Fruit fly (Drosophila melanogaster): Measurements from ENCODE around the gene Mnt.

Mnt gene

dm6 chrX:3691623-3692553 is 20.3 kb downstream of the Mnt start (continued):
- TF ChIP-seq pan (optimal IDR thresholded peaks at IDR 0.05), result no peak
- TF ChIP-seq pan (GFP tag; optimal IDR thresholded peaks at IDR 0.05 in 1 of 2, IDR thresholded peaks at IDR 0.05 in 1 of 2), result peak in 1 of 2 experiments; percentile 87
- TF ChIP-seq CG30020 (tag; optimal IDR thresholded peaks at IDR 0.05), result peak; percentile 15
- peak; percentile 62 for TF ChIP-seq wor (GFP tag; IDR thresholded peaks at IDR 0.05)
- TF ChIP-seq Oaz (GFP tag; IDR thresholded peaks at IDR 0.05), result no peak
- no peak for TF ChIP-seq CG10565 (GFP tag; optimal IDR thresholded peaks at IDR 0.05)
- TF ChIP-seq Lpt (GFP tag; optimal IDR thresholded peaks at IDR 0.05), result no peak
- TF ChIP-seq CG4360 (GFP tag; IDR thresholded peaks at IDR 0.05), result peak; percentile 62
- TF ChIP-seq HmgD (GFP tag; optimal IDR thresholded peaks at IDR 0.05), result no peak
- TF ChIP-seq Blimp-1 (GFP tag; optimal IDR thresholded peaks at IDR 0.05), result peak; percentile 69
- TF ChIP-seq bbx (GFP tag; IDR thresholded peaks at IDR 0.05; ENCODE audit: partially characterized antibody), result no peak
- TF ChIP-seq CG3995 (GFP tag; optimal IDR thresholded peaks at IDR 0.05), result no peak
- TF ChIP-seq Fer3 (tag; optimal IDR thresholded peaks at IDR 0.05), result peak; percentile 71
- peak; percentile 49 for TF ChIP-seq schlank (tag; optimal IDR thresholded peaks at IDR 0.05)
- TF ChIP-seq en (GFP tag; optimal IDR thresholded peaks at IDR 0.05), result peak; percentile 72
- TF ChIP-seq CG8359 (GFP tag; optimal IDR thresholded peaks at IDR 0.05; ENCODE audit: borderline replicate concordance), result peak; percentile 31
- TF ChIP-seq GATAe (GFP tag; conservative IDR thresholded peaks at IDR 0.05), result no peak
- TF ChIP-seq Trl (optimal IDR thresholded peaks at IDR 0.05), result peak; percentile 67 to 68
- TF ChIP-seq Trl (GFP tag; optimal IDR thresholded peaks at IDR 0.05), result peak; percentile 79
- peak; percentile 34 for TF ChIP-seq Usf (GFP tag; optimal IDR thresholded peaks at IDR 0.05)
- TF ChIP-seq CG1603 (tag; optimal IDR thresholded peaks at IDR 0.05), result peak; percentile 85
- no peak for TF ChIP-seq CG7745 (tag; optimal IDR thresholded peaks at IDR 0.05)
- no peak for TF ChIP-seq Hr39 (optimal IDR thresholded peaks at IDR 0.05)
- TF ChIP-seq gem (tag; optimal IDR thresholded peaks at IDR 0.05), result peak; percentile 85
- peak; percentile 44 for TF ChIP-seq CG13894 (tag; optimal IDR thresholded peaks at IDR 0.05)
- TF ChIP-seq Atf6 (GFP tag; IDR thresholded peaks at IDR 0.05), result peak; percentile 53; the same call in 1 of the 2 replicates
- TF ChIP-seq mld (GFP tag; IDR thresholded peaks at IDR 0.05; ENCODE audit: partially characterized antibody), result no peak
- TF ChIP-seq Asciz (GFP tag; optimal IDR thresholded peaks at IDR 0.05), result peak; percentile 64
- TF ChIP-seq rib (GFP tag; IDR thresholded peaks at IDR 0.05), result no peak; the same call in 1 of the 2 replicates
- no peak for TF ChIP-seq CG17912 (GFP tag; optimal IDR thresholded peaks at IDR 0.05)
- TF ChIP-seq Dip2 (GFP tag; IDR thresholded peaks at IDR 0.05), result no peak
- TF ChIP-seq Hsf (GFP tag; optimal IDR thresholded peaks at IDR 0.05), result peak; percentile 70
- peak; percentile 81 for TF ChIP-seq Fer1 (GFP tag; optimal IDR thresholded peaks at IDR 0.05)
- no peak for TF ChIP-seq ftz-f1 (GFP tag; optimal IDR thresholded peaks at IDR 0.05)
- peak; percentile 73 for TF ChIP-seq CG14014 (GFP tag; IDR thresholded peaks at IDR 0.05)
- TF ChIP-seq pnt (GFP tag; optimal IDR thresholded peaks at IDR 0.05), result peak; percentile 76
- peak; percentile 76 for TF ChIP-seq CG8924 (tag; optimal IDR thresholded peaks at IDR 0.05)
- peak; percentile 28 for TF ChIP-seq B-H2 (GFP tag; optimal IDR thresholded peaks at IDR 0.05)
- peak; percentile 84 for TF ChIP-seq CG3163 (GFP tag; optimal IDR thresholded peaks at IDR 0.05)
- peak; percentile 71 for TF ChIP-seq CG4424 (GFP tag; optimal IDR thresholded peaks at IDR 0.05)
- TF ChIP-seq sob (GFP tag; IDR thresholded peaks at IDR 0.05), result peak; percentile 72
- peak; percentile 74 for TF ChIP-seq CG9609 (GFP tag; optimal IDR thresholded peaks at IDR 0.05)
- TF ChIP-seq CG13775 (GFP tag; optimal IDR thresholded peaks at IDR 0.05), result peak; percentile 62
- TF ChIP-seq disco-r (GFP tag; optimal IDR thresholded peaks at IDR 0.05), result peak; percentile 64
- TF ChIP-seq CG32532 (GFP tag; IDR thresholded peaks at IDR 0.05), result peak; percentile 72
- TF ChIP-seq dan (GFP tag; IDR thresholded peaks at IDR 0.05), result peak; percentile 60; the same call in 1 of the 2 replicates
- peak; percentile 55 for TF ChIP-seq CG10654 (GFP tag; optimal IDR thresholded peaks at IDR 0.05)
- peak; percentile 38 for TF ChIP-seq Spps (tag; optimal IDR thresholded peaks at IDR 0.05)
- peak; percentile 83 for TF ChIP-seq jumu (GFP tag; optimal IDR thresholded peaks at IDR 0.05)
- peak; percentile 53; the same call in 1 of the 2 replicates for TF ChIP-seq E2f2 (GFP tag; IDR thresholded peaks at IDR 0.05)
